Worm (Caenorhabditis elegans): ENCODE measurements around the gene T27A8.7.

- no peak for TF ChIP-seq hlh-8 (tag; optimal IDR thresholded peaks at IDR 0.05)
- TF ChIP-seq ama-1 (optimal IDR thresholded peaks at IDR 0.05) = no peak
- TF ChIP-seq ceh-14 (tag; optimal IDR thresholded peaks at IDR 0.05) = no peak
- TF ChIP-seq hlh-30 (tag; optimal IDR thresholded peaks at IDR 0.05; ENCODE audit: insufficient read depth) = no peak
- TF ChIP-seq fkh-6 (tag; optimal IDR thresholded peaks at IDR 0.05) = no peak
- TF ChIP-seq lim-6 (tag; optimal IDR thresholded peaks at IDR 0.05) = no peak
- TF ChIP-seq hlh-13 (GFP tag; optimal IDR thresholded peaks at IDR 0.05) = no peak
- no peak for TF ChIP-seq elt-2 (tag; optimal IDR thresholded peaks at IDR 0.05)
- no peak for TF ChIP-seq odd-2 (tag; optimal IDR thresholded peaks at IDR 0.05)
- no peak for TF ChIP-seq pha-4 (tag; optimal IDR thresholded peaks at IDR 0.05)
- TF ChIP-seq rnt-1 (tag; optimal IDR thresholded peaks at IDR 0.05) = no peak
- no peak for TF ChIP-seq pha-2 (tag; optimal IDR thresholded peaks at IDR 0.05)
Observed at ce11 chrX:16103396-16103795, 48.1 kb downstream of the T27A8.7 start, which contains the start of gene ZK1073.2.
